Worm (Caenorhabditis elegans): ENCODE results near the gene bus-12.
A peak's percentile ranks its signal among the peaks of the same experiment; 100 is the strongest.

The bus-12 gene

ce11 chrIV:13238943-13239861, 16.8 kb upstream of the bus-12 start, which contains the start of gene tag-115:
Gene tag-115 (minus strand): TSS chrIV:13239414.
- TF ChIP-seq aly-2 (tag; optimal IDR thresholded peaks at IDR 0.05) (no peak), nhr-67 (tag; optimal IDR thresholded peaks at IDR 0.05) (no peak), pha-4 (tag; optimal IDR thresholded peaks at IDR 0.05) (peak; percentile 9), fos-1 (tag; optimal IDR thresholded peaks at IDR 0.05) (no peak), mdl-1 (tag; optimal IDR thresholded peaks at IDR 0.05) (no peak), ama-1 (optimal IDR thresholded peaks at IDR 0.05) (peak; percentile 48), nhr-77 (tag; optimal IDR thresholded peaks at IDR 0.05) (no peak), pqm-1 (tag; optimal IDR thresholded peaks at IDR 0.05) (no peak), elt-1 (tag; optimal IDR thresholded peaks at IDR 0.05) (no peak), R02D3.7 (tag; optimal IDR thresholded peaks at IDR 0.05) (no peak), ztf-4 (tag; optimal IDR thresholded peaks at IDR 0.05) (no peak), nhr-12 (tag; optimal IDR thresholded peaks at IDR 0.05) (no peak), nfya-1 (tag; optimal IDR thresholded peaks at IDR 0.05; ENCODE audit: insufficient read depth) (no peak), mml-1 (tag; optimal IDR thresholded peaks at IDR 0.05) (no peak), daf-12 (tag; optimal IDR thresholded peaks at IDR 0.05) (no peak), zag-1 (tag; optimal IDR thresholded peaks at IDR 0.05) (no peak), ceh-28 (tag; optimal IDR thresholded peaks at IDR 0.05) (peak; percentile 37), nhr-11 (tag; optimal IDR thresholded peaks at IDR 0.05) (no peak), egl-27 (tag; optimal IDR thresholded peaks at IDR 0.05) (no peak), ceh-16 (tag; optimal IDR thresholded peaks at IDR 0.05) (no peak), eor-1 (tag; optimal IDR thresholded peaks at IDR 0.05) (no peak), nhr-28 (tag; optimal IDR thresholded peaks at IDR 0.05) (no peak), nhr-237 (tag; optimal IDR thresholded peaks at IDR 0.05) (no peak), lsy-12 (tag; optimal IDR thresholded peaks at IDR 0.05) (no peak), jun-1 (tag; optimal IDR thresholded peaks at IDR 0.05) (no peak), fkh-2 (tag; optimal IDR thresholded peaks at IDR 0.05) (no peak), elt-2 (tag; optimal IDR thresholded peaks at IDR 0.05) (peak; percentile 10), nhr-76 (tag; optimal IDR thresholded peaks at IDR 0.05) (no peak), egl-5 (tag; optimal IDR thresholded peaks at IDR 0.05) (no peak)

- TF ChIP-seq fos-1 (tag; optimal IDR thresholded peaks at IDR 0.05) (peak; percentile 75), nhr-25 (tag; optimal IDR thresholded peaks at IDR 0.05) (peak; percentile 99), nhr-67 (tag; optimal IDR thresholded peaks at IDR 0.05) (no peak), mdl-1 (tag; optimal IDR thresholded peaks at IDR 0.05) (peak; percentile 9), nhr-12 (tag; optimal IDR thresholded peaks at IDR 0.05) (no peak), lin-15B (tag; optimal IDR thresholded peaks at IDR 0.05) (peak; percentile 100), R02D3.7 (tag; optimal IDR thresholded peaks at IDR 0.05) (peak; percentile 91), eor-1 (tag; optimal IDR thresholded peaks at IDR 0.05) (no peak), nhr-11 (tag; optimal IDR thresholded peaks at IDR 0.05) (peak; percentile 95), nhr-237 (tag; optimal IDR thresholded peaks at IDR 0.05) (no peak), daf-12 (tag; optimal IDR thresholded peaks at IDR 0.05) (peak; percentile 37), ztf-11 (tag; optimal IDR thresholded peaks at IDR 0.05) (no peak), ceh-9 (tag; optimal IDR thresholded peaks at IDR 0.05) (no peak), ceh-28 (tag; optimal IDR thresholded peaks at IDR 0.05) (peak; percentile 92), ceh-82 (tag; optimal IDR thresholded peaks at IDR 0.05) (peak; percentile 89), pqm-1 (tag; optimal IDR thresholded peaks at IDR 0.05) (peak; percentile 90), nhr-23 (tag; optimal IDR thresholded peaks at IDR 0.05) (peak; percentile 100), egl-5 (tag; optimal IDR thresholded peaks at IDR 0.05) (peak; percentile 99), skn-1 (tag; optimal IDR thresholded peaks at IDR 0.05) (peak; percentile 96), nhr-43 (tag; optimal IDR thresholded peaks at IDR 0.05; ENCODE audit: poor library complexity, severe bottlenecking) (peak; percentile 98), hmg-11 (tag; optimal IDR thresholded peaks at IDR 0.05) (peak; percentile 91), elt-1 (tag; optimal IDR thresholded peaks at IDR 0.05) (peak; percentile 86), fkh-10 (GFP tag; optimal IDR thresholded peaks at IDR 0.05) (peak; percentile 99), ZK546.5 (tag; optimal IDR thresholded peaks at IDR 0.05) (peak; percentile 74), mml-1 (tag; optimal IDR thresholded peaks at IDR 0.05) (no peak), unc-39 (tag; optimal IDR thresholded peaks at IDR 0.05) (no peak), nhr-76 (tag; optimal IDR thresholded peaks at IDR 0.05) (peak; percentile 72), egl-27 (tag; optimal IDR thresholded peaks at IDR 0.05) (peak; percentile 88), elt-2 (tag; optimal IDR thresholded peaks at IDR 0.05) (peak; percentile 91), aly-2 (tag; optimal IDR thresholded peaks at IDR 0.05) (peak; percentile 71), tbx-2 (tag; optimal IDR thresholded peaks at IDR 0.05) (peak; percentile 96), nhr-28 (tag; optimal IDR thresholded peaks at IDR 0.05) (peak; percentile 79), snpc-4 (tag; optimal IDR thresholded peaks at IDR 0.05) (peak; percentile 95), lsy-12 (tag; optimal IDR thresholded peaks at IDR 0.05) (peak; percentile 99), ama-1 (optimal IDR thresholded peaks at IDR 0.05) (peak; percentile 83), nhr-77 (tag; optimal IDR thresholded peaks at IDR 0.05) (peak; percentile 87), pha-4 (tag; optimal IDR thresholded peaks at IDR 0.05) (peak; percentile 100), unc-62 (GFP tag; optimal IDR thresholded peaks at IDR 0.05) (peak; percentile 92), ceh-16 (tag; optimal IDR thresholded peaks at IDR 0.05) (peak; percentile 47), zag-1 (tag; optimal IDR thresholded peaks at IDR 0.05) (peak; percentile 67), elt-3 (tag; optimal IDR thresholded peaks at IDR 0.05) (peak in 2 of 3 experiments; percentile 85 to 91)
Observed at ce11 chrIV:13240078-13240841, 15.7 kb upstream of the bus-12 start, which contains the start of gene rpl-12. Gene rpl-12 (minus strand): TSS chrIV:13240651.

Measured in whole organism, L3 larva.